Fruit fly (Drosophila melanogaster) whole organism, embryonic: ENCODE measurements around the gene NijC.

Experiments used
- Abd-B ChIP-seq: fragments of 200-800 bp; sonication (Bioruptor generic); optimal IDR thresholded peaks from 2 replicates; lab custom pipeline; 2018; ENCODE audit warnings: missing biosample characterization, mild to moderate bottlenecking, missing genetic modification characterization, moderate library complexity
- Bdp1 ChIP-seq: fragments of 200-800 bp; sonication (Bioruptor generic); optimal IDR thresholded peaks from 3 replicates; lab custom pipeline; 2016; ENCODE audit warnings: missing biosample characterization, missing genetic modification characterization
- Blimp-1 ChIP-seq: fragments of 200-800 bp; sonication (Bioruptor generic); optimal IDR thresholded peaks from 3 replicates; lab custom pipeline; 2018; ENCODE audit warnings: missing biosample characterization, missing genetic modification characterization, mild to moderate bottlenecking, moderate library complexity, missing genetic modification reagents
- CG11504 ChIP-seq: fragments of 200-800 bp; sonication (Bioruptor generic); optimal IDR thresholded peaks from 3 replicates; lab custom pipeline; 2019; ENCODE audit warnings: missing biosample characterization, mild to moderate bottlenecking, missing genetic modification characterization, moderate library complexity
- CG14050 ChIP-seq: fragments of 200-800 bp; sonication (Bioruptor generic); IDR thresholded peaks from 3 replicates; pipeline ENCODE4 v1.3.6; 2022; ENCODE audit warnings: missing biosample characterization, missing genetic modification characterization
- CG14965 ChIP-seq: fragments of 200-800 bp; sonication (Bioruptor generic); optimal IDR thresholded peaks from 2 replicates; lab custom pipeline; 2016; ENCODE audit warnings: missing biosample characterization, missing genetic modification characterization, borderline replicate concordance
- CG16779 ChIP-seq: fragments of 200-800 bp; sonication (Bioruptor generic); IDR thresholded peaks from 2 replicates; pipeline ENCODE4 v1.3.6; 2022; ENCODE audit warnings: missing biosample characterization, missing genetic modification characterization
- CG17802 ChIP-seq: fragments of 200-800 bp; sonication (Bioruptor generic); optimal IDR thresholded peaks from 2 replicates; lab custom pipeline; 2018; ENCODE audit warnings: missing biosample characterization, mild to moderate bottlenecking, missing genetic modification characterization, moderate library complexity
- CG18011 ChIP-seq: fragments of 200-800 bp; sonication (Bioruptor generic); optimal IDR thresholded peaks from 2 replicates; lab custom pipeline; 2017; ENCODE audit warnings: missing biosample characterization, missing genetic modification characterization, mild to moderate bottlenecking, moderate library complexity, missing genotype
- CG30431 ChIP-seq: fragments of 200-800 bp; sonication (Bioruptor generic); optimal IDR thresholded peaks from 2 replicates; lab custom pipeline; 2017; ENCODE audit warnings: missing biosample characterization, missing genetic modification characterization
- CG4424 ChIP-seq: fragments of 200-800 bp; sonication (Bioruptor generic); optimal IDR thresholded peaks from 3 replicates; lab custom pipeline; 2016; ENCODE audit warnings: missing biosample characterization, missing genetic modification characterization
- CG4617 ChIP-seq: fragments of 200-800 bp; sonication (Bioruptor generic); optimal IDR thresholded peaks from 3 replicates; lab custom pipeline; 2016; ENCODE audit warnings: missing biosample characterization, missing genetic modification characterization, borderline replicate concordance
- CG4854 ChIP-seq: fragments of 200-800 bp; sonication (Bioruptor generic); optimal IDR thresholded peaks from 2 replicates; lab custom pipeline; 2016; ENCODE audit warnings: missing biosample characterization, missing genetic modification characterization, inconsistent platforms
- CG6654 ChIP-seq: fragments of 200-800 bp; sonication (Bioruptor generic); optimal IDR thresholded peaks from 2 replicates; lab custom pipeline; 2017; ENCODE audit warnings: missing biosample characterization, mild to moderate bottlenecking, missing genetic modification characterization
- CG6791 ChIP-seq: fragments of 200-800 bp; sonication (Bioruptor generic); IDR thresholded peaks from 3 replicates; pipeline ENCODE4 v1.3.6; 2022; ENCODE audit warnings: missing biosample characterization, missing genetic modification characterization; ENCODE audit not compliant: partially characterized antibody
- CG7928 ChIP-seq: fragments of 200-800 bp; sonication (Bioruptor generic); optimal IDR thresholded peaks from 2 replicates; lab custom pipeline; 2017; ENCODE audit warnings: missing biosample characterization, mild to moderate bottlenecking, missing genetic modification characterization
- CG9437 ChIP-seq: fragments of 200-800 bp; sonication (Bioruptor generic); optimal IDR thresholded peaks from 2 replicates; lab custom pipeline; 2018; ENCODE audit warnings: missing biosample characterization, mild to moderate bottlenecking, missing genetic modification characterization
- CG9817 ChIP-seq: fragments of 200-800 bp; sonication (Bioruptor generic); optimal IDR thresholded peaks from 2 replicates; lab custom pipeline; 2018; ENCODE audit warnings: missing biosample characterization, mild to moderate bottlenecking, missing genetic modification characterization, moderate library complexity
- CG9932 ChIP-seq: fragments of 200-800 bp; sonication (Bioruptor generic); IDR thresholded peaks from 2 replicates; pipeline ENCODE4 v1.3.6; 2022; ENCODE audit warnings: missing biosample characterization, missing genetic modification characterization
- Chrac-16 ChIP-seq: fragments of 200-800 bp; sonication (Bioruptor generic); optimal IDR thresholded peaks from 3 replicates; lab custom pipeline; 2016; ENCODE audit warnings: missing biosample characterization, missing genetic modification characterization
- Dref ChIP-seq: fragments of 200-800 bp; sonication (Bioruptor generic); IDR thresholded peaks from 2 replicates; pipeline ENCODE4 v1.3.6; 2022; ENCODE audit warnings: missing biosample characterization, missing genetic modification characterization
- GATAe ChIP-seq: fragments of 200-800 bp; sonication (Bioruptor generic); conservative IDR thresholded peaks from 2 replicates; pipeline ENCODE4 v1.3.6; 2022; ENCODE audit warnings: missing biosample characterization, missing genetic modification characterization
- HmgD ChIP-seq: fragments of 200-800 bp; sonication (Bioruptor generic); optimal IDR thresholded peaks from 3 replicates; lab custom pipeline; 2016; ENCODE audit warnings: missing biosample characterization, missing genetic modification characterization
- Oli ChIP-seq: fragments of 200-800 bp; sonication (Bioruptor generic); optimal IDR thresholded peaks from 2 replicates; lab custom pipeline; 2018; ENCODE audit warnings: missing biosample characterization, mild to moderate bottlenecking, missing genetic modification characterization, moderate library complexity
- Rx ChIP-seq: fragments of 200-800 bp; sonication (Bioruptor generic); IDR thresholded peaks from 2 replicates; pipeline ENCODE4 v1.3.6; 2022; ENCODE audit warnings: missing biosample characterization, missing genetic modification characterization
- Sox102F ChIP-seq: fragments of 200-800 bp; sonication (Bioruptor generic); optimal IDR thresholded peaks from 2 replicates; lab custom pipeline; 2018; ENCODE audit warnings: missing biosample characterization, mild to moderate bottlenecking, missing genetic modification characterization, moderate library complexity
- Tbp ChIP-seq: fragments of >200 bp; optimal IDR thresholded peaks from 2 replicates; lab custom pipeline; 2018; ENCODE audit warnings: missing biosample characterization, missing genetic modification characterization
- Xbp1 ChIP-seq: fragments of 200-800 bp; sonication (Bioruptor generic); optimal IDR thresholded peaks from 3 replicates; lab custom pipeline; 2016; ENCODE audit warnings: missing biosample characterization, mild to moderate bottlenecking, missing genetic modification characterization
- Xrp1 ChIP-seq: fragments of 200-800 bp; sonication (Bioruptor generic); IDR thresholded peaks from 2 replicates; pipeline ENCODE4 v1.3.6; 2022; ENCODE audit warnings: missing biosample characterization, missing genetic modification characterization
- abd-A ChIP-seq: fragments of 200-800 bp; sonication (Bioruptor generic); optimal IDR thresholded peaks from 3 replicates; lab custom pipeline; 2019; ENCODE audit warnings: missing biosample characterization, mild to moderate bottlenecking, missing genetic modification characterization, moderate library complexity
- ash1 ChIP-seq: fragments of 200-800 bp; sonication (Bioruptor generic); optimal IDR thresholded peaks from 2 replicates; lab custom pipeline; 2018; ENCODE audit warnings: missing biosample characterization, mild to moderate bottlenecking, missing genetic modification characterization
- bcd ChIP-seq: fragments of 200-800 bp; sonication (Bioruptor generic); optimal IDR thresholded peaks from 2 replicates; lab custom pipeline; 2017; ENCODE audit warnings: missing biosample characterization, mild to moderate bottlenecking, missing genetic modification characterization
- cas ChIP-seq: fragments of 200-800 bp; sonication (Bioruptor generic); IDR thresholded peaks from 2 replicates; pipeline ENCODE4 v1.3.6; 2022; ENCODE audit warnings: missing biosample characterization, missing genetic modification characterization
- dan ChIP-seq: fragments of 200-800 bp; sonication (Bioruptor generic); IDR thresholded peaks from 2 replicates; pipeline ENCODE4 v1.3.6; 2022; ENCODE audit warnings: missing biosample characterization, missing genetic modification characterization
- dimm ChIP-seq: fragments of 200-800 bp; sonication (Bioruptor generic); IDR thresholded peaks from 2 replicates; pipeline ENCODE4 v1.3.6; 2022; ENCODE audit warnings: missing biosample characterization, missing genetic modification characterization
- disco-r ChIP-seq: fragments of 200-800 bp; sonication (Bioruptor generic); optimal IDR thresholded peaks from 2 replicates; lab custom pipeline; 2016; ENCODE audit warnings: missing biosample characterization, missing genetic modification characterization
- ems ChIP-seq: fragments of 200-800 bp; sonication (Bioruptor generic); optimal IDR thresholded peaks from 3 replicates; lab custom pipeline; 2016; ENCODE audit warnings: missing biosample characterization, missing genetic modification characterization
- ewg ChIP-seq: fragments of 200-800 bp; sonication (Bioruptor generic); optimal IDR thresholded peaks from 3 replicates; lab custom pipeline; 2017; ENCODE audit warnings: mild to moderate bottlenecking, missing biosample characterization, missing genetic modification reagents, missing genetic modification characterization
- gfzf ChIP-seq: fragments of 200-800 bp; sonication (Bioruptor generic); optimal IDR thresholded peaks from 2 replicates; lab custom pipeline; 2016; ENCODE audit warnings: missing biosample characterization, mild to moderate bottlenecking, missing genetic modification characterization, moderate library complexity
- lab ChIP-seq: fragments of 200-800 bp; sonication (Bioruptor generic); optimal IDR thresholded peaks from 3 replicates; lab custom pipeline; 2017; ENCODE audit warnings: missing biosample characterization, missing genetic modification characterization, mild to moderate bottlenecking, moderate library complexity, missing genetic modification reagents
- lola ChIP-seq, 3 experiments: fragments of >200 bp in 2 of 3; fragments of 200-800 bp in 1 of 3; sonication (Bioruptor generic) in 1 of 3; optimal IDR thresholded peaks; 2 replicates each; lab custom pipeline; 2017 to 2019; ENCODE audit warnings: missing biosample characterization in 3 of 3, missing genetic modification characterization in 3 of 3, mild to moderate bottlenecking in 1 of 3, moderate library complexity in 1 of 3
- lov ChIP-seq, 2 experiments: fragments of 200-800 bp in 1 of 2; fragments of >200 bp in 1 of 2; sonication (Bioruptor generic) in 1 of 2; IDR thresholded peaks in 1 of 2; optimal IDR thresholded peaks in 1 of 2; 2 replicates in 1 of 2; 3 replicates in 1 of 2; pipeline versions ENCODE4 v1.3.6 to Lab custom; 2017 to 2022; ENCODE audit warnings: missing biosample characterization in 1 of 2, missing genetic modification characterization in 1 of 2
- row ChIP-seq: fragments of 200-800 bp; sonication (Bioruptor generic); IDR thresholded peaks from 3 replicates; pipeline ENCODE4 v1.3.6; 2022; ENCODE audit warnings: missing biosample characterization, missing genetic modification characterization
- sim ChIP-seq: fragments of 200-800 bp; sonication (Bioruptor generic); IDR thresholded peaks from 2 replicates; pipeline ENCODE4 v1.3.6; 2022; ENCODE audit warnings: missing biosample characterization, missing genetic modification characterization
- sisA ChIP-seq: fragments of 200-800 bp; sonication (Bioruptor generic); IDR thresholded peaks from 2 replicates; pipeline ENCODE4 v1.3.6; 2022; ENCODE audit warnings: missing biosample characterization, missing genetic modification characterization
- sob ChIP-seq: fragments of 200-800 bp; sonication (Bioruptor generic); IDR thresholded peaks from 2 replicates; pipeline ENCODE4 v1.3.6; 2022; ENCODE audit warnings: missing biosample characterization, missing genetic modification characterization
- trh ChIP-seq: fragments of 200-800 bp; sonication (Bioruptor generic); optimal IDR thresholded peaks from 2 replicates; lab custom pipeline; 2016; ENCODE audit warnings: missing biosample characterization, missing genetic modification characterization
- z ChIP-seq: fragments of 200-800 bp; sonication (Bioruptor generic); IDR thresholded peaks from 3 replicates; pipeline ENCODE4 v1.3.6; 2022; ENCODE audit warnings: missing biosample characterization, missing genetic modification characterization

The NijC gene

DNA sequence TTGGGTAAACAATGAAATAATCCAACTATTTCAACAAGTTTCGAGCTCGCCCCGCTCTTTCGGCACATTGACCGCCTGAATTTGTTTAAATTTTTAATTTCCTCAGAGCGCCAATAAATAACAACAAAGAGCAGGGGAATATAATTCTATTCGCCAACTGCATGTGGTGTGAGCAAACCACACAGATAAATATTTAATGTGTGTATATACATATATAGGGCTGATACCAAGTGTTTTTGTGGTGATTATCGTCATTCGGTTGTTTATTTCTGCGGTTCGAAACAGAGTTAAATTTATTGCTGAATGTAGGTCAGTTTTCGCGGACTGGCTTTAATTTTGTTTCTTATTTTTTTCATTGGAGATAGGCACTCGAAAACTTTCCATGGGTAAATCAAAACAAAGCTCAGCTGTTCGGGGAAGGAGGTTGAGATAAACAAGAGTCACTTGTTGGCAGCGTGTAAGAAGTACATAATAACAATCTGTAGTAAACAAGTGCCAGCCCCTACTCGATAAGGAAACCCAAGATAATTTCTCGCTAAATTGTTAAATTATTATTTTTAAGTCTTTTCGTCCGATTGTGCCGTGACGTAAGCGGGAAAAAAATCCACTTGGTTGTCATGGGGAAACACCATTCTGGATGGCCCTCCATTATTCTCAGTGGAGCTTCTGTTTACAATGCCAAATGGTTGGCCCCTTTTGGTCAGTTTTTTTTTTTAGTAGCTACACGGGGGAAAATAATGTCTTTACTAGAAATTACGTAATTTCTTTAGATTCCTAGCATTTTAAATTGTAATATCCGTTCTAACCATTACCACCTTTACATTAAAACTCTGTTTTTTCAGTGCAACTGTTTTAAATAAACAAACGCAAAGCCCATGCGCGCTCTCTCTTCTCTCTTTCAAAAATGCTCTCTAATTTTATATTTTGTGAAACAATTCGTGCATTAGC lies 22.9 kb downstream of the NijC start (continued):
- TF ChIP-seq CG16779 (GFP tag; lab: Robert Waterston, UW): 0 out of 2 replicates have a peak, but pooled peaks have one; percentile 46
- TF ChIP-seq CG14050: peak; percentile 63
- no peak for TF ChIP-seq abd-A (tag; lab: Kevin White, UChicago)
- TF ChIP-seq CG7928 (GFP tag; lab: Kevin White, UChicago): no peak
- TF ChIP-seq CG9817 (tag; lab: Kevin White, UChicago): peak; percentile 26
- no peak for TF ChIP-seq disco-r (GFP tag; lab: Kevin White, UChicago)
- no peak for TF ChIP-seq Abd-B
- TF ChIP-seq CG6791 (GFP tag; lab: Robert Waterston, UW): no peak
- TF ChIP-seq GATAe (GFP tag; lab: Robert Waterston, UW): no peak
- TF ChIP-seq dimm (GFP tag; lab: Robert Waterston, UW): no peak
- TF ChIP-seq Bdp1 (GFP tag; lab: Kevin White, UChicago): peak; percentile 37
- TF ChIP-seq Xrp1 (GFP tag; lab: Robert Waterston, UW): peak; percentile 55
- no peak for TF ChIP-seq HmgD (GFP tag; lab: Kevin White, UChicago)
- peak; percentile 57 for TF ChIP-seq CG4424 (GFP tag; lab: Kevin White, UChicago)
- TF ChIP-seq ewg (GFP tag; lab: Kevin White, UChicago): peak; percentile 82
- TF ChIP-seq ash1 (GFP tag; lab: Kevin White, UChicago): no peak
- TF ChIP-seq CG9437 (GFP tag; lab: Kevin White, UChicago): peak; percentile 42
- no peak for TF ChIP-seq lov (optimal IDR thresholded peaks at IDR 0.05; lab: Kevin White, UChicago)
- TF ChIP-seq lov (GFP tag; IDR thresholded peaks at IDR 0.05; lab: Robert Waterston, UW): no peak
- peak; percentile 62 for TF ChIP-seq sob (GFP tag; lab: Robert Waterston, UW)
- peak; percentile 49 for TF ChIP-seq Xbp1 (GFP tag; lab: Kevin White, UChicago)
- no peak for TF ChIP-seq CG14965
- peak; percentile 53 for TF ChIP-seq Oli (tag; lab: Kevin White, UChicago)
- no peak for TF ChIP-seq z
- no peak for TF ChIP-seq Tbp (GFP tag; lab: Kevin White, UChicago)
- peak; percentile 82 for TF ChIP-seq row (GFP tag; lab: Robert Waterston, UW)
- peak; percentile 64 for TF ChIP-seq Sox102F (GFP tag; lab: Kevin White, UChicago)
- TF ChIP-seq sim (GFP tag; lab: Robert Waterston, UW): no peak
- no peak for TF ChIP-seq lola (GFP tag; optimal IDR thresholded peaks at IDR 0.05; lab: Kevin White, UChicago)
- TF ChIP-seq CG4617 (GFP tag; lab: Kevin White, UChicago): peak; percentile 14
- TF ChIP-seq trh (GFP tag; lab: Kevin White, UChicago): no peak
- peak; percentile 10 for TF ChIP-seq CG4854 (GFP tag; lab: Kevin White, UChicago)
- TF ChIP-seq CG9932: peak; percentile 64
- no peak for TF ChIP-seq CG30431 (GFP tag; lab: Kevin White, UChicago)
- no peak for TF ChIP-seq gfzf (GFP tag; lab: Kevin White, UChicago)
- peak; percentile 56 for TF ChIP-seq ems (GFP tag; lab: Kevin White, UChicago)
- TF ChIP-seq CG11504 (tag; lab: Kevin White, UChicago): peak; percentile 71
- TF ChIP-seq CG17802 (tag; lab: Kevin White, UChicago): no peak
- TF ChIP-seq lab (GFP tag; lab: Kevin White, UChicago): peak; percentile 81
- TF ChIP-seq CG18011 (GFP tag; lab: Kevin White, UChicago): peak; percentile 39
- no peak for TF ChIP-seq Chrac-16 (GFP tag; lab: Kevin White, UChicago)
- no peak for TF ChIP-seq cas (GFP tag; lab: Robert Waterston, UW)
- peak; percentile 67 for TF ChIP-seq sisA
- TF ChIP-seq Dref (GFP tag; lab: Robert Waterston, UW): no peak
- TF ChIP-seq dan: no peak
- no peak for TF ChIP-seq CG6654 (GFP tag; lab: Kevin White, UChicago)
- peak; percentile 35 for TF ChIP-seq bcd
- TF ChIP-seq Rx: peak; percentile 46; the same call in 1 of the 2 replicates
- TF ChIP-seq Blimp-1 (GFP tag; lab: Kevin White, UChicago): peak; percentile 52
